Worm (Caenorhabditis elegans) whole organism, L1 larva: ENCODE measurements around the gene C34C12.9.
A peak's percentile ranks its signal among the peaks of the same experiment; 100 is the strongest.

Source experiments
- C04F5.9 ChIP-seq: sonication (generic microtip); optimal IDR thresholded peaks from 2 replicates; lab custom pipeline; 2016; ENCODE audit warnings: missing genetic modification characterization, missing compliant biosample characterization
- F16B12.6 ChIP-seq: fragments of 150-350 bp; optimal IDR thresholded peaks from 2 replicates; lab custom pipeline; 2014; ENCODE audit warnings: missing biosample characterization, missing genetic modification characterization
- alr-1 ChIP-seq: fragments of 200-800 bp; sonication (Bioruptor generic); optimal IDR thresholded peaks from 2 replicates; lab custom pipeline; 2018; ENCODE audit warnings: borderline replicate concordance, mild to moderate bottlenecking, missing genetic modification characterization, missing compliant biosample characterization
- aly-2 ChIP-seq: fragments of 150-350 bp; optimal IDR thresholded peaks from 2 replicates; lab custom pipeline; 2014; ENCODE audit warnings: missing biosample characterization, missing genetic modification characterization
- ama-1 ChIP-seq: fragments of 150-350 bp; optimal IDR thresholded peaks from 2 replicates; lab custom pipeline; 2014
- blmp-1 ChIP-seq: fragments of 150-350 bp; optimal IDR thresholded peaks from 2 replicates; lab custom pipeline; 2014; ENCODE audit warnings: missing biosample characterization, missing genetic modification characterization
- ceh-63 ChIP-seq: fragments of 200-800 bp; sonication (Bioruptor generic); optimal IDR thresholded peaks from 2 replicates; lab custom pipeline; 2018; ENCODE audit warnings: mild to moderate bottlenecking, missing genetic modification characterization, missing compliant biosample characterization
- ceh-82 ChIP-seq, 3 experiments: fragments of 150-350 bp in 1 of 3; sonication (generic microtip) in 2 of 3; optimal IDR thresholded peaks; 2 replicates each; lab custom pipeline; 2014 to 2017; ENCODE audit warnings: missing biosample characterization in 3 of 3, missing genetic modification characterization in 3 of 3
- ceh-88 ChIP-seq: fragments of 200-800 bp; sonication (Bioruptor generic); IDR thresholded peaks from 2 replicates; pipeline ENCODE4 v1.3.6; 2022; ENCODE audit warnings: missing genetic modification characterization, missing compliant biosample characterization
- ces-1 ChIP-seq: fragments of 150-350 bp; optimal IDR thresholded peaks from 2 replicates; lab custom pipeline; 2014; ENCODE audit warnings: missing biosample characterization, missing genetic modification reagents, missing genetic modification characterization
- efl-1 ChIP-seq, 4 experiments: fragments of 150-350 bp; optimal IDR thresholded peaks in 3 of 4; peaks in 1 of 4; 1 replicate in 1 of 4; 2 replicates in 3 of 4; lab custom pipeline; 2014; ENCODE audit warnings: missing biosample characterization in 2 of 4, missing genetic modification characterization in 2 of 4, missing genetic modification reagents in 2 of 4
- efl-3 ChIP-seq: fragments of 200-800 bp; sonication (Bioruptor generic); optimal IDR thresholded peaks from 2 replicates; lab custom pipeline; 2018; ENCODE audit warnings: mild to moderate bottlenecking, missing genetic modification characterization, missing compliant biosample characterization
- egl-13 ChIP-seq: sonication (generic microtip); optimal IDR thresholded peaks from 2 replicates; lab custom pipeline; 2016; ENCODE audit warnings: missing genotype, missing genetic modification reagents, missing genetic modification characterization, missing compliant biosample characterization
- egl-27 ChIP-seq, 2 experiments: fragments of 150-350 bp in 1 of 2; sonication (generic microtip); optimal IDR thresholded peaks; 3 replicates each; lab custom pipeline; 2017 to 2018; ENCODE audit warnings: missing biosample characterization in 2 of 2, missing genetic modification characterization in 2 of 2, missing genetic modification reagents in 2 of 2
- elt-2 ChIP-seq: sonication (generic microtip); optimal IDR thresholded peaks from 2 replicates; lab custom pipeline; 2016; ENCODE audit warnings: missing genetic modification characterization, mild to moderate bottlenecking, inconsistent platforms, missing compliant biosample characterization, missing genetic modification reagents
- elt-3 ChIP-seq, 6 experiments: fragments of 150-350 bp in 1 of 6; sonication (generic microtip); optimal IDR thresholded peaks; 2 replicates each; lab custom pipeline; 2017 to 2018; ENCODE audit warnings: missing biosample characterization in 6 of 6, missing genetic modification characterization in 6 of 6, inconsistent platforms in 1 of 6
- ets-5 ChIP-seq: fragments of 200-800 bp; sonication (Bioruptor generic); IDR thresholded peaks from 2 replicates; pipeline ENCODE4 v1.3.6; 2022; ENCODE audit warnings: missing genetic modification characterization, missing compliant biosample characterization
- fkh-4 ChIP-seq: sonication (generic microtip); optimal IDR thresholded peaks from 2 replicates; lab custom pipeline; 2016; ENCODE audit warnings: missing compliant biosample characterization, missing genetic modification characterization, borderline replicate concordance
- irx-1 ChIP-seq: sonication (generic microtip); optimal IDR thresholded peaks from 2 replicates; lab custom pipeline; 2016; ENCODE audit warnings: missing genetic modification characterization, missing compliant biosample characterization
- isw-1 ChIP-seq: fragments of 200-800 bp; sonication (Bioruptor generic); IDR thresholded peaks from 2 replicates; pipeline ENCODE4 v1.3.6; 2022; ENCODE audit warnings: missing genetic modification characterization, missing compliant biosample characterization
- lin-14 ChIP-seq: fragments of 200-800 bp; sonication (Bioruptor generic); optimal IDR thresholded peaks from 2 replicates; lab custom pipeline; 2018; ENCODE audit warnings: mild to moderate bottlenecking, missing genetic modification characterization, moderate library complexity, missing compliant biosample characterization
- lin-39 ChIP-seq: fragments of 150-350 bp; optimal IDR thresholded peaks from 2 replicates; lab custom pipeline; 2014; ENCODE audit warnings: missing biosample characterization, missing genetic modification reagents, missing genetic modification characterization
- lir-3 ChIP-seq: sonication (generic microtip); optimal IDR thresholded peaks from 2 replicates; lab custom pipeline; 2016; ENCODE audit warnings: mild to moderate bottlenecking, missing genetic modification characterization, moderate library complexity, missing compliant biosample characterization; ENCODE audit not compliant: poor library complexity
- lsy-2 ChIP-seq, 2 experiments: fragments of 150-350 bp; optimal IDR thresholded peaks; 2 replicates each; lab custom pipeline; 2014; ENCODE audit warnings: missing biosample characterization in 2 of 2, missing genetic modification characterization in 2 of 2
- mdl-1 ChIP-seq, 2 experiments: fragments of 150-350 bp; optimal IDR thresholded peaks; 2 replicates each; lab custom pipeline; 2014 to 2017; ENCODE audit warnings: missing biosample characterization in 2 of 2, missing genetic modification characterization in 2 of 2, inconsistent platforms in 1 of 2
- mep-1 ChIP-seq: fragments of 150-350 bp; optimal IDR thresholded peaks from 2 replicates; lab custom pipeline; 2014; ENCODE audit warnings: missing biosample characterization, missing genetic modification characterization
- nhr-11 ChIP-seq: fragments of 150-350 bp; optimal IDR thresholded peaks from 2 replicates; lab custom pipeline; 2014; ENCODE audit warnings: missing biosample characterization, missing genetic modification characterization
- nhr-19 ChIP-seq: fragments of 200-800 bp; sonication (Bioruptor generic); conservative IDR thresholded peaks from 2 replicates; pipeline ENCODE4 v1.3.6; 2022; ENCODE audit warnings: missing genetic modification characterization, missing compliant biosample characterization
- nhr-20 ChIP-seq: sonication (generic microtip); optimal IDR thresholded peaks from 2 replicates; lab custom pipeline; 2016; ENCODE audit warnings: mild to moderate bottlenecking, missing genetic modification characterization, missing compliant biosample characterization
- nhr-237 ChIP-seq: fragments of 150-350 bp; optimal IDR thresholded peaks from 2 replicates; lab custom pipeline; 2014; ENCODE audit warnings: missing biosample characterization, missing genetic modification characterization
- nhr-28 ChIP-seq: fragments of 150-350 bp; optimal IDR thresholded peaks from 2 replicates; lab custom pipeline; 2014; ENCODE audit warnings: missing biosample characterization, missing genetic modification characterization
- nhr-71 ChIP-seq: sonication (generic microtip); optimal IDR thresholded peaks from 2 replicates; lab custom pipeline; 2016; ENCODE audit warnings: mild to moderate bottlenecking, missing genetic modification characterization, moderate library complexity, missing compliant biosample characterization
- nhr-85 ChIP-seq: sonication (generic microtip); peaks from one replicate; lab custom pipeline; 2016; ENCODE audit warnings: missing genetic modification characterization, inconsistent platforms, missing compliant biosample characterization
- nhr-90 ChIP-seq: sonication (generic microtip); optimal IDR thresholded peaks from 2 replicates; lab custom pipeline; 2016; ENCODE audit warnings: mild to moderate bottlenecking, missing genetic modification characterization, missing compliant biosample characterization; ENCODE audit not compliant: poor library complexity
- pag-3 ChIP-seq: sonication (generic microtip); optimal IDR thresholded peaks from 2 replicates; lab custom pipeline; 2017; ENCODE audit warnings: missing genetic modification characterization, mild to moderate bottlenecking, missing compliant biosample characterization, antibody characterized with exemption, borderline replicate concordance; ENCODE audit not compliant: insufficient read depth
- pax-3 ChIP-seq: fragments of 200-800 bp; sonication (Bioruptor generic); optimal IDR thresholded peaks from 2 replicates; lab custom pipeline; 2018; ENCODE audit warnings: mild to moderate bottlenecking, missing genetic modification characterization, moderate library complexity, missing compliant biosample characterization
- sptf-1 ChIP-seq: fragments of 150-350 bp; optimal IDR thresholded peaks from 2 replicates; lab custom pipeline; 2014; ENCODE audit warnings: missing biosample characterization, missing genetic modification characterization
- sup-37 ChIP-seq: fragments of 200-800 bp; sonication (Bioruptor generic); optimal IDR thresholded peaks from 2 replicates; lab custom pipeline; 2018; ENCODE audit warnings: mild to moderate bottlenecking, missing genetic modification characterization, missing compliant biosample characterization
- swsn-7 ChIP-seq: sonication (generic microtip); optimal IDR thresholded peaks from 2 replicates; lab custom pipeline; 2016; ENCODE audit warnings: missing genetic modification characterization, missing compliant biosample characterization
- tlp-1 ChIP-seq: fragments of 150-350 bp; optimal IDR thresholded peaks from 2 replicates; lab custom pipeline; 2014; ENCODE audit warnings: missing biosample characterization, missing genetic modification characterization
- unc-130 ChIP-seq: fragments of 150-350 bp; optimal IDR thresholded peaks from 2 replicates; lab custom pipeline; 2017; ENCODE audit warnings: missing biosample characterization, missing genetic modification characterization, inconsistent platforms
- unc-86 ChIP-seq: sonication (generic microtip); optimal IDR thresholded peaks from 2 replicates; lab custom pipeline; 2016; ENCODE audit warnings: missing genetic modification characterization, missing compliant biosample characterization
- unc-98 ChIP-seq: fragments of 200-800 bp; sonication (Bioruptor generic); IDR thresholded peaks from 2 replicates; pipeline ENCODE4 v1.3.6; 2022; ENCODE audit warnings: missing genetic modification characterization, missing compliant biosample characterization
- xbp-1 ChIP-seq: sonication (generic microtip); optimal IDR thresholded peaks from 2 replicates; lab custom pipeline; 2016; ENCODE audit warnings: missing genetic modification characterization, missing compliant biosample characterization
- zag-1 ChIP-seq: fragments of 150-350 bp; optimal IDR thresholded peaks from 2 replicates; lab custom pipeline; 2014; ENCODE audit warnings: missing biosample characterization, missing genetic modification characterization
- zip-4 ChIP-seq: fragments of 200-800 bp; sonication (Bioruptor generic); optimal IDR thresholded peaks from 2 replicates; lab custom pipeline; 2018; ENCODE audit warnings: mild to moderate bottlenecking, missing genetic modification characterization, moderate library complexity, missing compliant biosample characterization

Gene C34C12.9

DNA sequence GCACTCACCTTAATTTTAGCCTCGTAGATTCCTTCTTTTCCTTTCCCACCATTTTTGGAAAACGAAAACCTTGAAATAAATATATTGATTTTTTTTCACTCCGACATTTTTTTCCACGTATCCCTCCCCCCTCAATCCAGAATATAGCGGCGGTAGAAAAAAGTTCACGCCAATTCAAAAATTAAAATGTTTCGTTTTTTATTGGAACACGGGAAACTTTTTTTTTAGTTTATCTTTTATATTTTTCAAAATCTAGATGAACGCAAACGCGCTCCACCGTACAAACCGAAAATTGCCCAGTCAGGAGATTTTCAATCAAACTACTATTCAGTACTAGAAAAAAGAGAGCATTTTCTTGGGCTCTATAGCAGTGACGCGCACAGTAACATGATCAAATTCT is 31.2 kb downstream of the C34C12.9 start, which contains the start of gene spe-41:
Gene spe-41, minus strand, starts transcription at position 72 of the 400 bp plus-strand sequence.
- TF ChIP-seq xbp-1 (tag; lab: Kevin White, UChicago) = no peak
- TF ChIP-seq zag-1 (tag; lab: Kevin White, UChicago) = no peak
- TF ChIP-seq ets-5 = no peak
- no peak for TF ChIP-seq nhr-19 (GFP tag; lab: Robert Waterston, UW)
- no peak for TF ChIP-seq lin-14
- TF ChIP-seq nhr-20 = no peak
- no peak for TF ChIP-seq alr-1 (tag; lab: Kevin White, UChicago)
- TF ChIP-seq ama-1 (lab: Kevin White, UChicago) = no peak
- no peak for TF ChIP-seq sup-37
- no peak for TF ChIP-seq nhr-90 (tag; lab: Kevin White, UChicago)
- no peak for TF ChIP-seq lsy-2 (tag; optimal IDR thresholded peaks at IDR 0.05; lab: Kevin White, UChicago)
- TF ChIP-seq egl-27 (tag; optimal IDR thresholded peaks at IDR 0.05; lab: Kevin White, UChicago) = no peak
- TF ChIP-seq blmp-1 (tag; lab: Kevin White, UChicago) = no peak
- no peak for TF ChIP-seq ceh-63 (GFP tag; lab: Kevin White, UChicago)

DNA sequence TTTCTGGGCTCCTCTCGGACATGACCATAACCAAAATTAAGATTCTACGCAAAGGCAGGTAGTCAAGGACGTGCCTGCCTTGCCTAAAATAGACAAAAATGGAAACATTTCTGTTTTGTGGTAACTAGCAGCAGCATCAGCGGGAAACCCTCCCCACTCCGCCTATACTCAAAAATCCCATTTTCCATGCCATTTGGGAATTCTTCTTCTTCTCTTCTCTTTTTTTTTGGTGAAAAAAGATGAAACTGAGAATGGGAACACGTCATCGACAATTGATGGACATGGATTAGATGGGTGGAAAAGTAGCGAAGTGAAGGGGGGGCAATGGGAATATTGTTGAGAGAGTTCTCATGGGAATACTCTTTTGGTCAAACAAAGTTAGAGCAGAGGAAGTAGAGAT is 38.2 kb downstream of the C34C12.9 start:
- TF ChIP-seq egl-13 (tag; lab: Kevin White, UChicago) (no peak), lin-14 (peak; percentile 89), nhr-71 (tag; lab: Kevin White, UChicago) (peak; percentile 3), isw-1 (GFP tag; lab: Robert Waterston, UW) (no peak), nhr-237 (no peak), sptf-1 (tag; lab: Kevin White, UChicago) (no peak), irx-1 (no peak), blmp-1 (tag; lab: Kevin White, UChicago) (peak; percentile 29), nhr-85 (peak; percentile 53), lir-3 (no peak), ceh-82 (tag; optimal IDR thresholded peaks at IDR 0.05; lab: Kevin White, UChicago) (peak in 1 of 3 experiments; percentile 1)

DNA sequence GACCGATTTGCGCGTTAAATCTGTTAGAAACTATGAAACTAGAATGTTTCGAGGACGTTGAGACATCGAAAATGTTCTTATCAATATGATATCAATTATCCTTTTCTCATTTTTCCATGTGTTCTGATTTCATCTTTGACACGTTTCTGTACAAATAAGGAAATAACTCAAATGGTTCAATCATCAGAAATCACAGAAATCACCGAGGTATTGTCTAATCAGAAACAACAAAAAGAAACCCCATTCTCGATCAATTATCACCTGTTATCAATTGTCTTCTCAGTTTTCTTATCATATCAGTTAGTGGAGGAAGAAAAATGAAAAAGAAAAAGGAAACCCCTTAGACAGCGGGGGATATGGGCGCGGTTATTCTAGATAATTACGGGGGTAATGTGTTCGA is 40.2 kb downstream of the C34C12.9 start:
- TF ChIP-seq lin-14 (peak; percentile 53), aly-2 (no peak), mdl-1 (tag; optimal IDR thresholded peaks at IDR 0.05; lab: Kevin White, UChicago) (no peak), sptf-1 (tag; lab: Kevin White, UChicago) (no peak), unc-98 (GFP tag; lab: Robert Waterston, UW) (no peak), C04F5.9 (tag; lab: Kevin White, UChicago) (no peak), nhr-28 (tag; lab: Kevin White, UChicago) (no peak), nhr-85 (peak; percentile 83), isw-1 (GFP tag; lab: Robert Waterston, UW) (no peak), ama-1 (lab: Kevin White, UChicago) (no peak), pag-3 (no peak), nhr-20 (peak; percentile 34), unc-130 (tag; lab: Kevin White, UChicago) (no peak), ceh-88 (GFP tag; lab: Robert Waterston, UW) (no peak), lin-39 (tag; lab: Kevin White, UChicago) (no peak), nhr-90 (tag; lab: Kevin White, UChicago) (peak; percentile 0), blmp-1 (tag; lab: Kevin White, UChicago) (peak; percentile 70), zip-4 (no peak), pax-3 (tag; lab: Kevin White, UChicago) (no peak), lsy-2 (tag; optimal IDR thresholded peaks at IDR 0.05; lab: Kevin White, UChicago) (no peak), elt-3 (tag; optimal IDR thresholded peaks at IDR 0.05; lab: Kevin White, UChicago) (peak in 5 of 6 experiments; percentile 37 to 92 (median 44)), F16B12.6 (no peak), fkh-4 (tag; lab: Kevin White, UChicago) (no peak), nhr-11 (tag; lab: Kevin White, UChicago) (no peak), efl-3 (GFP tag; lab: Kevin White, UChicago) (no peak), nhr-71 (tag; lab: Kevin White, UChicago) (peak; percentile 41), swsn-7 (no peak), mep-1 (tag; lab: Kevin White, UChicago) (no peak), tlp-1 (no peak), unc-86 (tag; lab: Kevin White, UChicago) (no peak), elt-2 (tag; lab: Kevin White, UChicago) (peak; percentile 46), efl-1 (optimal IDR thresholded peaks at IDR 0.05; lab: Kevin White, UChicago) (no peak), efl-1 (GFP tag; optimal IDR thresholded peaks at IDR 0.05 in 1 of 2; lab: Kevin White, UChicago) (no peak), ces-1 (GFP tag; lab: Kevin White, UChicago) (no peak)
- TF ChIP-seq, all 84 proteins: peak for 8
